Fruit fly (Drosophila melanogaster) whole organism, embryonic: ENCODE data around the gene CG10802.

Experiments
- Awh ChIP-seq: fragments of 200-800 bp; sonication (Bioruptor generic); IDR thresholded peaks from 2 replicates; pipeline ENCODE4, ENCODE4 v1.3.6; 2022; ENCODE audit warnings: missing biosample characterization, missing genetic modification characterization
- CG11696 ChIP-seq: fragments of 200-800 bp; sonication (Bioruptor generic); IDR thresholded peaks from 2 replicates; pipeline ENCODE4 v1.3.6; 2022; ENCODE audit warnings: missing biosample characterization, missing genetic modification characterization
- CG11723 ChIP-seq: fragments of 200-800 bp; sonication (Bioruptor generic); optimal IDR thresholded peaks from 2 replicates; lab custom pipeline; 2017; ENCODE audit warnings: missing biosample characterization, mild to moderate bottlenecking, missing genetic modification characterization
- CG12391 ChIP-seq: fragments of 200-800 bp; sonication (Bioruptor generic); optimal IDR thresholded peaks from 3 replicates; lab custom pipeline; 2018; ENCODE audit warnings: missing biosample characterization, mild to moderate bottlenecking, missing genetic modification characterization, moderate library complexity
- CG17361 ChIP-seq: fragments of 200-800 bp; sonication (Bioruptor generic); IDR thresholded peaks from 3 replicates; pipeline ENCODE4 v1.3.6; 2022; ENCODE audit warnings: missing biosample characterization, missing genetic modification characterization
- CG2199 ChIP-seq: fragments of 200-800 bp; sonication (Bioruptor generic); IDR thresholded peaks from 3 replicates; pipeline ENCODE4 v1.3.6; 2022; ENCODE audit warnings: missing biosample characterization, missing genetic modification characterization
- CG6254 ChIP-seq: fragments of 200-800 bp; sonication (Bioruptor generic); optimal IDR thresholded peaks from 3 replicates; lab custom pipeline; 2017; ENCODE audit warnings: mild to moderate bottlenecking, missing biosample characterization, missing genetic modification reagents, missing genetic modification characterization
- CG7556 ChIP-seq: fragments of 200-800 bp; sonication (Bioruptor generic); optimal IDR thresholded peaks from 2 replicates; lab custom pipeline; 2017; ENCODE audit warnings: missing biosample characterization, mild to moderate bottlenecking, missing genetic modification characterization
- CG8359 ChIP-seq: fragments of 200-800 bp; sonication (Bioruptor generic); optimal IDR thresholded peaks from 2 replicates; lab custom pipeline; 2017; ENCODE audit warnings: missing biosample characterization, mild to moderate bottlenecking, missing genetic modification characterization, borderline replicate concordance
- CG8765 ChIP-seq: fragments of 200-800 bp; sonication (Bioruptor generic); IDR thresholded peaks from 2 replicates; pipeline ENCODE4 v1.3.6; 2022; ENCODE audit warnings: missing biosample characterization, missing genetic modification characterization
- CG9215 ChIP-seq: fragments of 200-800 bp; sonication (Bioruptor generic); IDR thresholded peaks from 2 replicates; pipeline ENCODE4 v1.3.6; 2022; ENCODE audit warnings: missing biosample characterization, missing genetic modification characterization
- CkIIα-i1 ChIP-seq: fragments of 200-800 bp; sonication (Bioruptor generic); IDR thresholded peaks from 2 replicates; pipeline ENCODE4 v1.3.6; 2022; ENCODE audit warnings: missing biosample characterization, missing genetic modification characterization
- E2f2 ChIP-seq: fragments of 200-800 bp; sonication (Bioruptor generic); IDR thresholded peaks from 2 replicates; pipeline ENCODE4 v1.3.6; 2022; ENCODE audit warnings: missing biosample characterization, missing genetic modification characterization
- Elba2 ChIP-seq: fragments of 200-800 bp; sonication (Bioruptor generic); optimal IDR thresholded peaks from 3 replicates; lab custom pipeline; 2016; ENCODE audit warnings: missing biosample characterization, missing genetic modification characterization
- H15 ChIP-seq: fragments of 200-800 bp; sonication (Bioruptor generic); IDR thresholded peaks from 3 replicates; pipeline ENCODE4 v1.3.6; 2022; ENCODE audit warnings: missing biosample characterization, missing genetic modification characterization
- Mrtf ChIP-seq: fragments of 200-800 bp; sonication (Bioruptor generic); IDR thresholded peaks from 3 replicates; pipeline ENCODE4 v1.3.6; 2022; ENCODE audit warnings: missing biosample characterization, missing genetic modification characterization
- Opbp ChIP-seq: fragments of 200-800 bp; sonication (Bioruptor generic); IDR thresholded peaks from 3 replicates; pipeline ENCODE4 v1.3.6; 2022; ENCODE audit warnings: missing biosample characterization, missing genetic modification characterization; ENCODE audit not compliant: partially characterized antibody
- Optix ChIP-seq: fragments of 200-800 bp; sonication (Bioruptor generic); IDR thresholded peaks from 3 replicates; pipeline ENCODE4 v1.3.6; 2022; ENCODE audit warnings: missing biosample characterization, missing genetic modification characterization
- Sox100B ChIP-seq: fragments of 200-800 bp; sonication (Bioruptor generic); optimal IDR thresholded peaks from 3 replicates; lab custom pipeline; 2018; ENCODE audit warnings: missing biosample characterization, mild to moderate bottlenecking, missing genetic modification characterization
- Ssrp ChIP-seq: fragments of 200-800 bp; sonication (Bioruptor generic); optimal IDR thresholded peaks from 2 replicates; lab custom pipeline; 2018; ENCODE audit warnings: missing biosample characterization, mild to moderate bottlenecking, missing genetic modification characterization, moderate library complexity
- abd-A ChIP-seq: fragments of 200-800 bp; sonication (Bioruptor generic); optimal IDR thresholded peaks from 3 replicates; lab custom pipeline; 2019; ENCODE audit warnings: missing biosample characterization, mild to moderate bottlenecking, missing genetic modification characterization, moderate library complexity
- amos ChIP-seq: fragments of 200-800 bp; sonication (Bioruptor generic); IDR thresholded peaks from 2 replicates; pipeline ENCODE4 v1.3.6; 2022; ENCODE audit warnings: missing biosample characterization, missing genetic modification characterization; ENCODE audit not compliant: partially characterized antibody
- caup ChIP-seq: fragments of 200-800 bp; sonication (Bioruptor generic); optimal IDR thresholded peaks from 3 replicates; lab custom pipeline; 2017; ENCODE audit warnings: missing biosample characterization, mild to moderate bottlenecking, missing genetic modification characterization, moderate library complexity; ENCODE audit not compliant: severe bottlenecking
- dpn ChIP-seq, 2 experiments: fragments of 200-800 bp; sonication (Bioruptor generic); optimal IDR thresholded peaks; 3 replicates each; lab custom pipeline; 2016; ENCODE audit warnings: missing biosample characterization in 2 of 2, missing genetic modification characterization in 2 of 2
- emc ChIP-seq: fragments of 200-800 bp; sonication (Bioruptor generic); optimal IDR thresholded peaks from 2 replicates; lab custom pipeline; 2016; ENCODE audit warnings: missing biosample characterization, missing genetic modification characterization
- esg ChIP-seq: fragments of 200-800 bp; sonication (Bioruptor generic); conservative IDR thresholded peaks from 2 replicates; pipeline ENCODE4 v1.3.6; 2022; ENCODE audit warnings: missing biosample characterization, missing genetic modification characterization
- fd96Cb ChIP-seq: fragments of 200-800 bp; sonication (Bioruptor generic); optimal IDR thresholded peaks from 2 replicates; lab custom pipeline; 2018; ENCODE audit warnings: missing biosample characterization, mild to moderate bottlenecking, missing genetic modification characterization, moderate library complexity
- gsb ChIP-seq: fragments of 200-800 bp; sonication (Bioruptor generic); IDR thresholded peaks from 2 replicates; pipeline ENCODE4 v1.3.6; 2022; ENCODE audit warnings: missing biosample characterization, missing genetic modification characterization
- hth ChIP-seq: fragments of >200 bp; optimal IDR thresholded peaks from 2 replicates; lab custom pipeline; 2017; ENCODE audit warnings: inconsistent platforms
- insv ChIP-seq, 2 experiments: fragments of 200-800 bp; sonication (Bioruptor generic); optimal IDR thresholded peaks; 3 replicates each; lab custom pipeline; 2016 to 2018; ENCODE audit warnings: missing biosample characterization in 2 of 2, missing genetic modification characterization in 2 of 2
- lbe ChIP-seq: fragments of 200-800 bp; sonication (Bioruptor generic); optimal IDR thresholded peaks from 2 replicates; lab custom pipeline; 2016; ENCODE audit warnings: missing biosample characterization, mild to moderate bottlenecking, missing genetic modification characterization
- lilli ChIP-seq: fragments of 200-800 bp; sonication (Bioruptor generic); optimal IDR thresholded peaks from 3 replicates; lab custom pipeline; 2016; ENCODE audit warnings: missing biosample characterization, missing genetic modification characterization
- luna ChIP-seq: fragments of 200-800 bp; sonication (Bioruptor generic); optimal IDR thresholded peaks from 2 replicates; lab custom pipeline; 2016; ENCODE audit warnings: missing biosample characterization, missing genetic modification characterization
- odd ChIP-seq: fragments of 200-800 bp; sonication (Bioruptor generic); optimal IDR thresholded peaks from 2 replicates; lab custom pipeline; 2017; ENCODE audit warnings: missing biosample characterization, mild to moderate bottlenecking, missing genetic modification characterization
- otp ChIP-seq: fragments of 200-800 bp; sonication (Bioruptor generic); IDR thresholded peaks from 3 replicates; pipeline ENCODE4, ENCODE4 v1.3.6; 2022; ENCODE audit warnings: missing biosample characterization, missing genetic modification characterization
- pb ChIP-seq: fragments of 200-800 bp; sonication (Bioruptor generic); optimal IDR thresholded peaks from 3 replicates; lab custom pipeline; 2016; ENCODE audit warnings: missing biosample characterization, missing genetic modification characterization
- peb ChIP-seq: fragments of 200-800 bp; sonication (Bioruptor generic); IDR thresholded peaks from 2 replicates; pipeline ENCODE4 v1.3.6; 2022; ENCODE audit warnings: missing biosample characterization, missing genetic modification characterization
- pfk ChIP-seq: fragments of 200-800 bp; sonication (Bioruptor generic); optimal IDR thresholded peaks from 2 replicates; lab custom pipeline; 2018; ENCODE audit warnings: missing biosample characterization, mild to moderate bottlenecking, missing genetic modification characterization, moderate library complexity
- pita ChIP-seq: fragments of 200-800 bp; sonication (Bioruptor generic); optimal IDR thresholded peaks from 2 replicates; lab custom pipeline; 2017; ENCODE audit warnings: missing biosample characterization, mild to moderate bottlenecking, missing genetic modification characterization
- ro ChIP-seq: fragments of 200-800 bp; sonication (Bioruptor generic); IDR thresholded peaks from 2 replicates; pipeline ENCODE4 v1.3.6; 2022; ENCODE audit warnings: missing biosample characterization, missing genetic modification characterization
- sens ChIP-seq: fragments of 200-800 bp; sonication (Bioruptor generic); peaks from one replicate; lab custom pipeline; 2016; ENCODE audit warnings: missing biosample characterization, missing genetic modification characterization
- sens-2 ChIP-seq: fragments of 200-800 bp; sonication (Bioruptor generic); IDR thresholded peaks from 2 replicates; pipeline ENCODE4 v1.3.6; 2022; ENCODE audit warnings: missing biosample characterization, missing genetic modification characterization
- slbo ChIP-seq: fragments of 200-800 bp; sonication (Bioruptor generic); IDR thresholded peaks from 2 replicates; pipeline ENCODE4 v1.3.6; 2022; ENCODE audit warnings: missing biosample characterization, missing genetic modification characterization
- sob ChIP-seq: fragments of 200-800 bp; sonication (Bioruptor generic); IDR thresholded peaks from 2 replicates; pipeline ENCODE4 v1.3.6; 2022; ENCODE audit warnings: missing biosample characterization, missing genetic modification characterization
- tll ChIP-seq, 2 experiments: fragments of 200-800 bp in 1 of 2; fragments of >200 bp in 1 of 2; sonication (Bioruptor generic) in 1 of 2; optimal IDR thresholded peaks; 2 replicates each; lab custom pipeline; 2017 to 2019; ENCODE audit warnings: missing biosample characterization in 2 of 2, missing genetic modification characterization in 2 of 2, mild to moderate bottlenecking in 1 of 2, moderate library complexity in 1 of 2
- trem ChIP-seq: fragments of 200-800 bp; optimal IDR thresholded peaks from 3 replicates; lab custom pipeline; 2019; ENCODE audit warnings: missing biosample characterization, mild to moderate bottlenecking, missing genetic modification characterization, moderate library complexity
- trh ChIP-seq: fragments of 200-800 bp; sonication (Bioruptor generic); optimal IDR thresholded peaks from 2 replicates; lab custom pipeline; 2016; ENCODE audit warnings: missing biosample characterization, missing genetic modification characterization
- zfh1 ChIP-seq: fragments of 200-800 bp; sonication (Bioruptor generic); IDR thresholded peaks from 3 replicates; pipeline ENCODE4 v1.3.6; 2022; ENCODE audit warnings: missing biosample characterization, missing genetic modification characterization
- zfh2 ChIP-seq: fragments of 200-800 bp; sonication (Bioruptor generic); optimal IDR thresholded peaks from 2 replicates; lab custom pipeline; 2016; ENCODE audit warnings: missing biosample characterization, missing genetic modification characterization

CG10802 gene

DNA sequence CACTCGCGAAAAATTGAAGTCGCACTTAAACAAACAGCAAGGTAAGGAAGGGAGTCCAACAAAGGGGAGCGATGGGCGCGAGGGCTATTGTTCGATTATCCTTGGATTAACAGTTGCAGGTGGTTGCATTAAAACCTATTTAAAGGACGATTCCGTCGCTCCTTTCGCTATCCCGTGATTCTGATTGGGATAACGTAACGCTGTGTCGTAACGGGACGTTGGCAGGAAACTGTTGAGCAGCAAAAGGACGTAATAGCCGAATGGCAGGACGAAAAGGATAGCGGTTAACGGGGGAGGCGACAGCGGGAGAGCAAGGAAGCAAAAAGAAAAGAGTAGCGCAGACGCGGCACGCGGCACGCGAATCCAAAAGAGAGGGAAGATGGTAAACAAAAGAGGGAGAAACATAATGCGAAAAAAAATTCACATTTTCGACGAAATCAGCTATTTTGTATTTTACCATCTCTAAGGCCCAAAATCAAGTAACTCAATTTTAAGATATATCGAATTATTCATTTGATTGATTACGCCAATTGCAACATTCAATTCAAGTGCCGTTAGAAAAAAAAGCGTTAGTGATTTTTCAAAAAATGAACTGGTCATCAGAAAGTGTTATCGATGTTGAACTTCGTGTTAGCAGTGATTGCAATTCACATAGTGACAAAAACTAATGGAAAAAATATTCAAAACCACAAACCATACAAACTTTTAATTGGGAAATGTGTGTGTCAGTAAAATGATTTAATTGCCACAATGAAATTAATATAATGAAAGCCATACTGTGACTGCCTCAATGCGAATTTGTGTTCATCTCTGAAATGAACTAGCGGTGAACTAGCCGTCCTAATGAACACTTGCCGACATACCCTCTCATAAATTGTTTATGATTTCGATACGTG lies at the start of gene CG10802, which contains the start of gene CG10804 (continued):
- TF ChIP-seq pfk (GFP tag; lab: Kevin White, UChicago): no peak
- TF ChIP-seq tll (GFP tag; optimal IDR thresholded peaks at IDR 0.05; lab: Kevin White, UChicago): peak in 1 of 2 experiments; percentile 42
- peak; percentile 90 for TF ChIP-seq slbo (GFP tag; lab: Robert Waterston, UW)
- peak; percentile 82 for TF ChIP-seq CG17361 (GFP tag; lab: Robert Waterston, UW)
- TF ChIP-seq amos (GFP tag; lab: Robert Waterston, UW): peak; percentile 69
- no peak for TF ChIP-seq pita (GFP tag; lab: Kevin White, UChicago)
- TF ChIP-seq Awh (GFP tag; lab: Robert Waterston, UW): no peak; the same call in 1 of the 2 replicates
- TF ChIP-seq peb (GFP tag; lab: Robert Waterston, UW): peak; percentile 72; the same call in 1 of the 2 replicates
- TF ChIP-seq CkIIα-i1 (GFP tag; lab: Robert Waterston, UW): no peak
- peak; percentile 84 for TF ChIP-seq H15 (GFP tag; lab: Robert Waterston, UW)
- TF ChIP-seq gsb (GFP tag; lab: Robert Waterston, UW): peak; percentile 57; the same call in 1 of the 2 replicates
- peak; percentile 60 for TF ChIP-seq fd96Cb
- TF ChIP-seq CG8359 (GFP tag; lab: Kevin White, UChicago): no peak
- peak; percentile 83 for TF ChIP-seq CG8765
- TF ChIP-seq lbe (GFP tag; lab: Kevin White, UChicago): peak; percentile 45
- TF ChIP-seq emc (GFP tag; lab: Kevin White, UChicago): peak; percentile 46
- TF ChIP-seq sob (GFP tag; lab: Robert Waterston, UW): peak; percentile 89
- TF ChIP-seq lilli (GFP tag; lab: Kevin White, UChicago): peak; percentile 90
- peak; percentile 65 for TF ChIP-seq pb (GFP tag; lab: Kevin White, UChicago)
- peak; percentile 71 for TF ChIP-seq E2f2 (GFP tag; lab: Robert Waterston, UW)
- TF ChIP-seq Optix (GFP tag; lab: Robert Waterston, UW): peak; percentile 68; the same call in 1 of the 3 replicates
- peak; percentile 45 for TF ChIP-seq CG7556 (GFP tag; lab: Kevin White, UChicago)
- peak; percentile 58 for TF ChIP-seq ro (GFP tag; lab: Robert Waterston, UW)
- TF ChIP-seq Ssrp (tag; lab: Kevin White, UChicago): peak; percentile 65
- peak; percentile 59 for TF ChIP-seq trem (tag; lab: Kevin White, UChicago)
- TF ChIP-seq Opbp: peak; percentile 24; the same call in 1 of the 3 replicates
- TF ChIP-seq CG9215 (GFP tag; lab: Robert Waterston, UW): peak; percentile 88
- TF ChIP-seq Mrtf (GFP tag; lab: Robert Waterston, UW): peak; percentile 70
- peak; percentile 40 for TF ChIP-seq luna (GFP tag; lab: Kevin White, UChicago)
- peak; percentile 97 for TF ChIP-seq sens (GFP tag; lab: Kevin White, UChicago)
- no peak for TF ChIP-seq odd (GFP tag; lab: Kevin White, UChicago)
- TF ChIP-seq dpn (GFP tag; optimal IDR thresholded peaks at IDR 0.05; lab: Kevin White, UChicago): peak; percentile 79 to 82
- peak; percentile 43 for TF ChIP-seq caup (GFP tag; lab: Kevin White, UChicago)
- no peak for TF ChIP-seq hth (lab: Kevin White, UChicago)
- peak; percentile 85 for TF ChIP-seq CG12391 (tag; lab: Kevin White, UChicago)
- TF ChIP-seq CG2199 (GFP tag; lab: Robert Waterston, UW): 0 out of 3 replicates have a peak, but pooled peaks have one; percentile 37
- TF ChIP-seq CG11696 (GFP tag; lab: Robert Waterston, UW): peak; percentile 24; the same call in 1 of the 2 replicates
- peak; percentile 51; the same call in 1 of the 2 replicates for TF ChIP-seq sens-2 (GFP tag; lab: Robert Waterston, UW)
- TF ChIP-seq otp: peak; percentile 82
- peak; percentile 92 for TF ChIP-seq zfh2 (GFP tag; lab: Kevin White, UChicago)
- peak in 1 of 2 experiments; percentile 86 for TF ChIP-seq insv (GFP tag; optimal IDR thresholded peaks at IDR 0.05; lab: Kevin White, UChicago)
- peak; percentile 37 for TF ChIP-seq CG11723
- TF ChIP-seq esg (GFP tag; lab: Robert Waterston, UW): peak; percentile 83
- TF ChIP-seq Elba2: peak; percentile 11
- no peak for TF ChIP-seq CG6254 (GFP tag; lab: Kevin White, UChicago)
- TF ChIP-seq Sox100B (GFP tag; lab: Kevin White, UChicago): no peak
- TF ChIP-seq zfh1 (GFP tag; lab: Robert Waterston, UW): peak; percentile 90
- no peak for TF ChIP-seq trh (GFP tag; lab: Kevin White, UChicago)
- TF ChIP-seq abd-A (tag; lab: Kevin White, UChicago): no peak
